Worm (Caenorhabditis elegans) whole organism, early embryonic: ENCODE measurements around the gene T21E8.6.

Experiments
- B0310.2 ChIP-seq: sonication (generic microtip); optimal IDR thresholded peaks from 2 replicates; lab custom pipeline; 2016; ENCODE audit warnings: mild to moderate bottlenecking, missing genetic modification characterization, missing compliant biosample characterization
- F13C5.2 ChIP-seq: sonication (generic microtip); optimal IDR thresholded peaks from 2 replicates; lab custom pipeline; 2017; ENCODE audit warnings: mild to moderate bottlenecking, missing genetic modification characterization, inconsistent platforms, missing compliant biosample characterization
- ama-1 ChIP-seq: fragments of 150-350 bp; optimal IDR thresholded peaks from 2 replicates; lab custom pipeline; 2014
- ceh-13 ChIP-seq: fragments of 200-800 bp; sonication (Bioruptor generic); optimal IDR thresholded peaks from 2 replicates; lab custom pipeline; 2018; ENCODE audit warnings: mild to moderate bottlenecking, missing genetic modification characterization, missing compliant biosample characterization
- ceh-36 ChIP-seq: sonication (generic microtip); optimal IDR thresholded peaks from 2 replicates; lab custom pipeline; 2016; ENCODE audit warnings: missing genetic modification characterization, inconsistent platforms, missing compliant biosample characterization
- tbx-11 ChIP-seq: fragments of 200-800 bp; sonication (Bioruptor generic); IDR thresholded peaks from 2 replicates; pipeline ENCODE4 v1.3.6; 2022; ENCODE audit warnings: missing genetic modification characterization, missing compliant biosample characterization
- tbx-37 ChIP-seq: fragments of 200-800 bp; sonication (Bioruptor generic); conservative IDR thresholded peaks from 2 replicates; pipeline ENCODE4 v1.3.6; 2022; ENCODE audit warnings: missing genetic modification reagents, missing genetic modification characterization, missing compliant biosample characterization

- TF ChIP-seq tbx-37 (GFP tag; lab: Robert Waterston, UW) (no peak), B0310.2 (tag; lab: Kevin White, UChicago) (no peak), ceh-36 (tag; lab: Kevin White, UChicago) (no peak), ama-1 (lab: Kevin White, UChicago) (no peak), ceh-13 (GFP tag; lab: Kevin White, UChicago) (no peak), F13C5.2 (tag; lab: Kevin White, UChicago) (no peak), tbx-11 (GFP tag; lab: Robert Waterston, UW) (no peak)
Measured at ce11 chrX:10888201-10888600, 6.1 kb downstream of the T21E8.6 start, which contains the start of gene F47B10.6.
